Worm (Caenorhabditis elegans): ENCODE measurements around the gene nkb-3.

The nkb-3 gene

ce11 chrX:13716313-13716712 lies 54.0 kb downstream of the nkb-3 start (continued):
- no peak for TF ChIP-seq sox-4 (tag; optimal IDR thresholded peaks at IDR 0.05)
- no peak; the same call in 1 of the 2 replicates for TF ChIP-seq ceh-88 (GFP tag; IDR thresholded peaks at IDR 0.05)
- no peak for TF ChIP-seq hlh-4 (tag; optimal IDR thresholded peaks at IDR 0.05)
- no peak for TF ChIP-seq grh-1 (GFP tag; IDR thresholded peaks at IDR 0.05)
- TF ChIP-seq ceh-8 (GFP tag; optimal IDR thresholded peaks at IDR 0.05): no peak
- no peak for TF ChIP-seq lin-15B (tag; optimal IDR thresholded peaks at IDR 0.05)
- no peak for TF ChIP-seq efl-1 (optimal IDR thresholded peaks at IDR 0.05)
- no peak for TF ChIP-seq efl-1 (GFP tag; optimal IDR thresholded peaks at IDR 0.05 in 1 of 2)
- TF ChIP-seq nhr-20 (tag; optimal IDR thresholded peaks at IDR 0.05): peak; percentile 67
- TF ChIP-seq mef-2 (tag; optimal IDR thresholded peaks at IDR 0.05): no peak
- TF ChIP-seq nhr-47 (tag; optimal IDR thresholded peaks at IDR 0.05): peak; percentile 46
- peak; percentile 14 for TF ChIP-seq snpc-4 (tag; optimal IDR thresholded peaks at IDR 0.05)
- no peak for TF ChIP-seq sup-37 (GFP tag; optimal IDR thresholded peaks at IDR 0.05)
- no peak for TF ChIP-seq ceh-63 (GFP tag; optimal IDR thresholded peaks at IDR 0.05)
- TF ChIP-seq lin-13 (GFP tag; optimal IDR thresholded peaks at IDR 0.05): no peak
- TF ChIP-seq aha-1 (tag; optimal IDR thresholded peaks at IDR 0.05): no peak
- TF ChIP-seq vab-15 (tag; optimal IDR thresholded peaks at IDR 0.05): no peak
- peak; percentile 51 for TF ChIP-seq nhr-90 (tag; optimal IDR thresholded peaks at IDR 0.05; ENCODE audit: poor library complexity)
- no peak for TF ChIP-seq mep-1 (tag; optimal IDR thresholded peaks at IDR 0.05)
- no peak for TF ChIP-seq nhr-77 (tag; optimal IDR thresholded peaks at IDR 0.05)
- TF ChIP-seq nhr-28 (tag; optimal IDR thresholded peaks at IDR 0.05): no peak
- no peak for TF ChIP-seq ces-1 (GFP tag; optimal IDR thresholded peaks at IDR 0.05)
- TF ChIP-seq mdl-1 (tag; optimal IDR thresholded peaks at IDR 0.05): peak in 1 of 2 experiments; percentile 41
- TF ChIP-seq nhr-19 (GFP tag; conservative IDR thresholded peaks at IDR 0.05): peak; percentile 68
- TF ChIP-seq dpl-1 (GFP tag; optimal IDR thresholded peaks at IDR 0.05): no peak
- no peak for TF ChIP-seq pag-3 (tag; optimal IDR thresholded peaks at IDR 0.05; ENCODE audit: borderline replicate concordance, insufficient read depth)
- no peak for TF ChIP-seq unc-86 (tag; optimal IDR thresholded peaks at IDR 0.05)
- TF ChIP-seq snu-23 (GFP tag; optimal IDR thresholded peaks at IDR 0.05): peak; percentile 65
- no peak for TF ChIP-seq egl-13 (tag; optimal IDR thresholded peaks at IDR 0.05)
- no peak for TF ChIP-seq unc-98 (GFP tag; IDR thresholded peaks at IDR 0.05)
- no peak for TF ChIP-seq nhr-12 (tag; optimal IDR thresholded peaks at IDR 0.05)
- no peak for TF ChIP-seq F16B12.6 (tag; optimal IDR thresholded peaks at IDR 0.05)
- TF ChIP-seq unc-30 (tag; optimal IDR thresholded peaks at IDR 0.05): no peak
- no peak for TF ChIP-seq C34B4.2 (tag; optimal IDR thresholded peaks at IDR 0.05)
- TF ChIP-seq elt-3 (tag; optimal IDR thresholded peaks at IDR 0.05): no peak
- no peak for TF ChIP-seq alr-1 (tag; optimal IDR thresholded peaks at IDR 0.05; ENCODE audit: borderline replicate concordance)
- TF ChIP-seq pqm-1 (tag; optimal IDR thresholded peaks at IDR 0.05): no peak
- peak in 1 of 2 experiments; percentile 50 for TF ChIP-seq lin-35 (GFP tag; optimal IDR thresholded peaks at IDR 0.05)
- peak; percentile 16 for TF ChIP-seq xbp-1 (tag; optimal IDR thresholded peaks at IDR 0.05)
- TF ChIP-seq Y116A8C.19 (tag; optimal IDR thresholded peaks at IDR 0.05; ENCODE audit: borderline replicate concordance): no peak
- no peak for TF ChIP-seq ceh-82 (tag; optimal IDR thresholded peaks at IDR 0.05)
- TF ChIP-seq nhr-11 (tag; optimal IDR thresholded peaks at IDR 0.05): no peak
- no peak for TF ChIP-seq nhr-85 (tag)
- no peak for TF ChIP-seq efl-3 (GFP tag; optimal IDR thresholded peaks at IDR 0.05)
- TF ChIP-seq ama-1 (optimal IDR thresholded peaks at IDR 0.05): no peak
- no peak for TF ChIP-seq hpl-2 (GFP tag; optimal IDR thresholded peaks at IDR 0.05)
- TF ChIP-seq lin-39 (tag; optimal IDR thresholded peaks at IDR 0.05): no peak
- no peak for TF ChIP-seq lsy-2 (tag; optimal IDR thresholded peaks at IDR 0.05)
- TF ChIP-seq fkh-4 (tag; optimal IDR thresholded peaks at IDR 0.05; ENCODE audit: borderline replicate concordance): no peak
- TF ChIP-seq unc-62 (GFP tag; optimal IDR thresholded peaks at IDR 0.05): no peak
- no peak for TF ChIP-seq nhr-84 (tag; optimal IDR thresholded peaks at IDR 0.05)
- TF ChIP-seq unc-130 (tag; optimal IDR thresholded peaks at IDR 0.05): peak; percentile 35
- TF ChIP-seq aly-2 (tag; optimal IDR thresholded peaks at IDR 0.05): no peak
- no peak for TF ChIP-seq sptf-1 (tag; optimal IDR thresholded peaks at IDR 0.05)
- no peak for TF ChIP-seq isw-1 (GFP tag; IDR thresholded peaks at IDR 0.05)
